Fruit fly (Drosophila melanogaster) whole organism, embryonic: ENCODE data around the gene SPoCk.

Experiments used
- Bteb2 ChIP-seq: fragments of 200-800 bp; sonication (Bioruptor generic); optimal IDR thresholded peaks from 2 replicates; lab custom pipeline; 2016; ENCODE audit warnings: missing biosample characterization, missing genetic modification characterization
- CG10462 ChIP-seq: fragments of 200-800 bp; sonication (Bioruptor generic); optimal IDR thresholded peaks from 2 replicates; lab custom pipeline; 2016; ENCODE audit warnings: missing biosample characterization, missing genetic modification characterization
- CG10543 ChIP-seq: fragments of 200-800 bp; sonication (Bioruptor generic); optimal IDR thresholded peaks from 3 replicates; lab custom pipeline; 2017; ENCODE audit warnings: missing biosample characterization, mild to moderate bottlenecking, missing genetic modification characterization, moderate library complexity
- CG11085 ChIP-seq: fragments of 200-800 bp; sonication (Bioruptor generic); IDR thresholded peaks from 2 replicates; pipeline ENCODE4 v1.3.6; 2022; ENCODE audit warnings: missing biosample characterization, missing genetic modification characterization
- CG11398 ChIP-seq: fragments of 200-800 bp; sonication (Bioruptor generic); optimal IDR thresholded peaks from 2 replicates; lab custom pipeline; 2016; ENCODE audit warnings: missing biosample characterization, missing genetic modification characterization
- CG11695 ChIP-seq: fragments of 200-800 bp; sonication (Bioruptor generic); IDR thresholded peaks from 3 replicates; pipeline ENCODE4 v1.3.6; 2022; ENCODE audit warnings: missing biosample characterization, missing genetic modification characterization
- CG1233 ChIP-seq: fragments of 200-800 bp; sonication (Bioruptor generic); optimal IDR thresholded peaks from 4 replicates; lab custom pipeline; 2018; ENCODE audit warnings: missing biosample characterization, mild to moderate bottlenecking, missing genetic modification characterization
- CG13123 ChIP-seq: fragments of 200-800 bp; sonication (Bioruptor generic); optimal IDR thresholded peaks from 2 replicates; lab custom pipeline; 2016; ENCODE audit warnings: missing biosample characterization, missing genetic modification characterization
- CG13287 ChIP-seq: fragments of 200-800 bp; sonication (Bioruptor generic); IDR thresholded peaks from 2 replicates; pipeline ENCODE4 v1.3.6; 2022; ENCODE audit warnings: missing biosample characterization, missing genetic modification characterization; ENCODE audit not compliant: partially characterized antibody
- CG13894 ChIP-seq: fragments of 200-800 bp; sonication (Bioruptor generic); optimal IDR thresholded peaks from 3 replicates; lab custom pipeline; 2018; ENCODE audit warnings: missing biosample characterization, mild to moderate bottlenecking, missing genetic modification characterization, moderate library complexity
- CG14050 ChIP-seq: fragments of 200-800 bp; sonication (Bioruptor generic); IDR thresholded peaks from 3 replicates; pipeline ENCODE4 v1.3.6; 2022; ENCODE audit warnings: missing biosample characterization, missing genetic modification characterization
- CG14860 ChIP-seq: fragments of 200-800 bp; sonication (Bioruptor generic); IDR thresholded peaks from 3 replicates; pipeline ENCODE4 v1.3.6; 2022; ENCODE audit warnings: missing biosample characterization, missing genetic modification characterization; ENCODE audit not compliant: partially characterized antibody
- CG16815 ChIP-seq: fragments of 200-800 bp; sonication (Bioruptor generic); optimal IDR thresholded peaks from 3 replicates; lab custom pipeline; 2017; ENCODE audit warnings: missing biosample characterization, mild to moderate bottlenecking, missing genetic modification characterization
- CG2129 ChIP-seq: fragments of 200-800 bp; sonication (Bioruptor generic); IDR thresholded peaks from 2 replicates; pipeline ENCODE4 v1.3.6; 2022; ENCODE audit warnings: missing biosample characterization, missing genetic modification characterization; ENCODE audit not compliant: partially characterized antibody
- CG31365 ChIP-seq: fragments of 200-800 bp; sonication (Bioruptor generic); optimal IDR thresholded peaks from 2 replicates; lab custom pipeline; 2018; ENCODE audit warnings: missing biosample characterization, mild to moderate bottlenecking, missing genetic modification characterization
- CG34224 ChIP-seq: fragments of 200-800 bp; sonication (Bioruptor generic); IDR thresholded peaks from 3 replicates; pipeline ENCODE4 v1.3.6; 2022; ENCODE audit warnings: missing biosample characterization, missing genetic modification characterization; ENCODE audit not compliant: partially characterized antibody
- CG4282 ChIP-seq: fragments of 200-800 bp; sonication (Bioruptor generic); optimal IDR thresholded peaks from 2 replicates; lab custom pipeline; 2016; ENCODE audit warnings: missing biosample characterization, missing genetic modification characterization
- CG4360 ChIP-seq: fragments of 200-800 bp; sonication (Bioruptor generic); IDR thresholded peaks from 2 replicates; pipeline ENCODE4 v1.3.6; 2022; ENCODE audit warnings: missing biosample characterization, missing genetic modification characterization
- CG7987 ChIP-seq: fragments of 200-800 bp; sonication (Bioruptor generic); optimal IDR thresholded peaks from 2 replicates; lab custom pipeline; 2018; ENCODE audit warnings: missing biosample characterization, mild to moderate bottlenecking, missing genetic modification characterization, moderate library complexity
- CG8089 ChIP-seq: fragments of 200-800 bp; sonication (Bioruptor generic); optimal IDR thresholded peaks from 3 replicates; lab custom pipeline; 2016; ENCODE audit warnings: missing biosample characterization, missing genetic modification characterization
- CG8388 ChIP-seq: fragments of 200-800 bp; sonication (Bioruptor generic); optimal IDR thresholded peaks from 2 replicates; lab custom pipeline; 2019; ENCODE audit warnings: missing biosample characterization, mild to moderate bottlenecking, missing genetic modification characterization, moderate library complexity
- CG9437 ChIP-seq: fragments of 200-800 bp; sonication (Bioruptor generic); optimal IDR thresholded peaks from 2 replicates; lab custom pipeline; 2018; ENCODE audit warnings: missing biosample characterization, mild to moderate bottlenecking, missing genetic modification characterization
- CG9932 ChIP-seq: fragments of 200-800 bp; sonication (Bioruptor generic); IDR thresholded peaks from 2 replicates; pipeline ENCODE4 v1.3.6; 2022; ENCODE audit warnings: missing biosample characterization, missing genetic modification characterization
- Camta ChIP-seq: fragments of 200-800 bp; sonication (Bioruptor generic); optimal IDR thresholded peaks from 2 replicates; lab custom pipeline; 2016; ENCODE audit warnings: missing biosample characterization, missing genetic modification characterization
- D ChIP-seq, 2 experiments: fragments of 200-800 bp in 1 of 2; fragments of >200 bp in 1 of 2; sonication (Bioruptor generic) in 1 of 2; optimal IDR thresholded peaks; 2 replicates in 1 of 2; 3 replicates in 1 of 2; lab custom pipeline; 2017; ENCODE audit warnings: mild to moderate bottlenecking in 1 of 2, missing biosample characterization in 1 of 2, missing genetic modification characterization in 1 of 2, missing genetic modification reagents in 1 of 2
- Dip3 ChIP-seq: fragments of 200-800 bp; sonication (Bioruptor generic); optimal IDR thresholded peaks from 3 replicates; lab custom pipeline; 2016; ENCODE audit warnings: missing biosample characterization, missing genetic modification characterization
- Drgx ChIP-seq: fragments of 200-800 bp; sonication (Bioruptor generic); IDR thresholded peaks from 2 replicates; pipeline ENCODE4 v1.3.6; 2022; ENCODE audit warnings: missing biosample characterization, missing genetic modification characterization
- Ets65A ChIP-seq: fragments of 200-800 bp; sonication (Bioruptor generic); peaks from one replicate; lab custom pipeline; 2016; ENCODE audit warnings: missing biosample characterization, missing genetic modification characterization
- Hr78 ChIP-seq, 2 experiments: fragments of 200-800 bp in 1 of 2; fragments of >200 bp in 1 of 2; sonication (Bioruptor generic) in 1 of 2; optimal IDR thresholded peaks; 2 replicates each; lab custom pipeline; 2017 to 2019; ENCODE audit warnings: missing biosample characterization in 2 of 2, missing genetic modification characterization in 2 of 2, mild to moderate bottlenecking in 1 of 2, moderate library complexity in 1 of 2
- Kr ChIP-seq: fragments of 200-800 bp; sonication (Bioruptor generic); optimal IDR thresholded peaks from 2 replicates; lab custom pipeline; 2017; ENCODE audit warnings: missing biosample characterization, mild to moderate bottlenecking, missing genetic modification characterization
- Lhr ChIP-seq: fragments of 200-800 bp; sonication (Bioruptor generic); optimal IDR thresholded peaks from 3 replicates; lab custom pipeline; 2017; ENCODE audit warnings: mild to moderate bottlenecking, missing biosample characterization, missing genetic modification reagents, missing genetic modification characterization
- Meics ChIP-seq: fragments of 200-800 bp; sonication (Bioruptor generic); optimal IDR thresholded peaks from 2 replicates; lab custom pipeline; 2017; ENCODE audit warnings: missing biosample characterization, mild to moderate bottlenecking, missing genetic modification characterization
- NC2α ChIP-seq: fragments of 200-800 bp; sonication (Bioruptor generic); optimal IDR thresholded peaks from 2 replicates; lab custom pipeline; 2016; ENCODE audit warnings: missing biosample characterization, missing genetic modification characterization
- Neu2 ChIP-seq: fragments of 200-800 bp; sonication (Bioruptor generic); optimal IDR thresholded peaks from 3 replicates; lab custom pipeline; 2016; ENCODE audit warnings: missing biosample characterization, missing genetic modification characterization, borderline replicate concordance
- Oaz ChIP-seq: fragments of 200-800 bp; sonication (Bioruptor generic); IDR thresholded peaks from 2 replicates; pipeline ENCODE4 v1.3.6; 2022; ENCODE audit warnings: missing biosample characterization, missing genetic modification characterization
- Tbp ChIP-seq: fragments of >200 bp; optimal IDR thresholded peaks from 2 replicates; lab custom pipeline; 2018; ENCODE audit warnings: missing biosample characterization, missing genetic modification characterization
- Usf ChIP-seq: fragments of 200-800 bp; sonication (Bioruptor generic); optimal IDR thresholded peaks from 2 replicates; lab custom pipeline; 2017; ENCODE audit warnings: missing genotype, missing biosample characterization, missing genetic modification characterization
- ab ChIP-seq: fragments of 200-800 bp; sonication (Bioruptor generic); optimal IDR thresholded peaks from 2 replicates; lab custom pipeline; 2016; ENCODE audit warnings: missing biosample characterization, missing genetic modification characterization
- aop ChIP-seq: fragments of 200-800 bp; sonication (Bioruptor generic); IDR thresholded peaks from 2 replicates; pipeline ENCODE4 v1.3.6; 2022; ENCODE audit warnings: missing biosample characterization, missing genetic modification characterization
- fu2 ChIP-seq: fragments of 200-800 bp; sonication (Bioruptor generic); optimal IDR thresholded peaks from 2 replicates; lab custom pipeline; 2016; ENCODE audit warnings: missing biosample characterization, missing genetic modification characterization
- ham ChIP-seq: fragments of 200-800 bp; sonication (Bioruptor generic); IDR thresholded peaks from 2 replicates; pipeline ENCODE4 v1.3.6; 2022; ENCODE audit warnings: missing biosample characterization, missing genetic modification characterization
- hth ChIP-seq: fragments of >200 bp; optimal IDR thresholded peaks from 2 replicates; lab custom pipeline; 2017; ENCODE audit warnings: inconsistent platforms
- maf-S ChIP-seq: fragments of 200-800 bp; sonication (Bioruptor generic); optimal IDR thresholded peaks from 2 replicates; lab custom pipeline; 2016; ENCODE audit warnings: missing biosample characterization, missing genetic modification characterization
- phol ChIP-seq: fragments of 200-800 bp; sonication (Bioruptor generic); optimal IDR thresholded peaks from 3 replicates; lab custom pipeline; 2018; ENCODE audit warnings: missing biosample characterization, mild to moderate bottlenecking, missing genetic modification characterization, moderate library complexity
- scrt ChIP-seq: fragments of 200-800 bp; sonication (Bioruptor generic); optimal IDR thresholded peaks from 2 replicates; lab custom pipeline; 2018; ENCODE audit warnings: missing biosample characterization, mild to moderate bottlenecking, missing genetic modification characterization, moderate library complexity
- sima ChIP-seq: fragments of 200-800 bp; sonication (Bioruptor generic); optimal IDR thresholded peaks from 2 replicates; lab custom pipeline; 2016; ENCODE audit warnings: missing biosample characterization, missing genetic modification characterization
- tll ChIP-seq, 2 experiments: fragments of 200-800 bp in 1 of 2; fragments of >200 bp in 1 of 2; sonication (Bioruptor generic) in 1 of 2; optimal IDR thresholded peaks; 2 replicates each; lab custom pipeline; 2017 to 2019; ENCODE audit warnings: missing biosample characterization in 2 of 2, missing genetic modification characterization in 2 of 2, mild to moderate bottlenecking in 1 of 2, moderate library complexity in 1 of 2
- zfh1 ChIP-seq: fragments of 200-800 bp; sonication (Bioruptor generic); IDR thresholded peaks from 3 replicates; pipeline ENCODE4 v1.3.6; 2022; ENCODE audit warnings: missing biosample characterization, missing genetic modification characterization

SPoCk gene

DNA sequence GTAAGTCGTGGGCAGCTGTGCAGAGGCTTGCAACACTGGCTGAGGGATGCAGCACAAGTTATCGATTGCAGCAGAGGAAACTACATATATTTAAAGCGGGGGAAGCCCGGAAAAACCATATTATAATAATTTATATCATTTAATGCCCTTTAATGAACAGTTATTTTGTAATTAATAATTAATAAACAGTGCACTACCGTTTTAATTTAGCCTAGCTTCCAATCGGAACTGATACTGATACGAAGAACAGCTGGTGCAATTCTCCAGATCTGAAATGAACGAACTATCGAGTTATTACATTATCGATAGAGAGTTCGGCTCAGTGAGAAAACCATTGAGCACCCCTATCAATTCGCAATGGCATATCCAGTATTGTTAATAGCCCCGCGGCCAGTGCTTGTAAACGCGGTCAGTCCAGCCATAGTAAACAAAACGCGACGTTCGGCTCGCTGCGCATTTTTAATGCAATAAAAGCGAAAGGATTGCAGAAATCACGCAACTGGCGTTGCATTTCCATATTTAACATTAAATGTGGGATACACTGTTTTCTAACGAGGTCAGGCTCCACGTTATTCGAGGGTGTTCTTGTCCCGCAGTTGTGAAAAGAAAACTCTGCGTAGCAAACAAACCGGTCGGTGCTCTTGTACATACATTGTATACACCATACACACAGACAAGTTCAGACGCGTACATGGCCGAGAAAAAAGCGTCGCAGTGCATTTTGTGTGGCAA lies 7.7 kb upstream of the SPoCk start, which contains the start of gene CG7369 (continued):
- TF ChIP-seq sima (GFP tag; lab: Kevin White, UChicago), result no peak
- peak; percentile 38 for TF ChIP-seq CG7987 (GFP tag; lab: Kevin White, UChicago)
- no peak for TF ChIP-seq NC2α (GFP tag; lab: Kevin White, UChicago)
- TF ChIP-seq CG13287 (GFP tag; lab: Robert Waterston, UW), result peak; percentile 81
- TF ChIP-seq aop, result no peak
- peak; percentile 54; the same call in 1 of the 2 replicates for TF ChIP-seq ham
- no peak for TF ChIP-seq hth
- peak; percentile 59; the same call in 2 of the 3 replicates for TF ChIP-seq CG34224 (GFP tag; lab: Robert Waterston, UW)
- peak; percentile 41 for TF ChIP-seq CG8388
- TF ChIP-seq CG4282 (GFP tag; lab: Kevin White, UChicago), result peak; percentile 53
- TF ChIP-seq Camta, result peak; percentile 36
- peak; percentile 91 for TF ChIP-seq CG10543
- TF ChIP-seq Meics, result peak; percentile 84
- peak; percentile 91 for TF ChIP-seq phol (tag; lab: Kevin White, UChicago)
- TF ChIP-seq CG14860, result peak; percentile 71; the same call in 2 of the 3 replicates
- TF ChIP-seq CG14050 (GFP tag; lab: Robert Waterston, UW), result peak; percentile 52; the same call in 2 of the 3 replicates
- TF ChIP-seq CG1233, result peak; percentile 85
- peak; percentile 53 for TF ChIP-seq scrt (GFP tag; lab: Kevin White, UChicago)
- TF ChIP-seq CG16815 (GFP tag; lab: Kevin White, UChicago), result peak; percentile 88
- TF ChIP-seq CG8089 (GFP tag; lab: Kevin White, UChicago), result peak; percentile 25
- peak; percentile 49 to 84 for TF ChIP-seq tll (GFP tag; optimal IDR thresholded peaks at IDR 0.05; lab: Kevin White, UChicago)
- peak; percentile 69 for TF ChIP-seq Drgx (GFP tag; lab: Robert Waterston, UW)
- peak; percentile 74 for TF ChIP-seq CG13123 (GFP tag; lab: Kevin White, UChicago)
- peak; percentile 82 for TF ChIP-seq Usf
- no peak for TF ChIP-seq CG4360 (GFP tag; lab: Robert Waterston, UW)
- peak; percentile 28 for TF ChIP-seq Kr (GFP tag; lab: Kevin White, UChicago)
- peak; percentile 4 for TF ChIP-seq maf-S (GFP tag; lab: Kevin White, UChicago)
- peak in 1 of 2 experiments; percentile 11 for TF ChIP-seq Hr78 (GFP tag; optimal IDR thresholded peaks at IDR 0.05; lab: Kevin White, UChicago)
- TF ChIP-seq Neu2 (GFP tag; lab: Kevin White, UChicago), result no peak
- peak; percentile 43 for TF ChIP-seq ab
- TF ChIP-seq CG11695, result peak; percentile 75
- TF ChIP-seq Lhr (GFP tag; lab: Kevin White, UChicago), result peak; percentile 80
- peak; percentile 98 for TF ChIP-seq Ets65A
- peak; percentile 73 for TF ChIP-seq Bteb2 (GFP tag; lab: Kevin White, UChicago)
- no peak for TF ChIP-seq CG31365
- TF ChIP-seq CG9932 (GFP tag; lab: Robert Waterston, UW), result peak; percentile 91
- peak; percentile 47; the same call in 2 of the 3 replicates for TF ChIP-seq zfh1 (GFP tag; lab: Robert Waterston, UW)
- TF ChIP-seq CG9437 (GFP tag; lab: Kevin White, UChicago), result peak; percentile 82
- TF ChIP-seq CG11398 (GFP tag; lab: Kevin White, UChicago), result peak; percentile 71
- peak; percentile 41; the same call in 1 of the 2 replicates for TF ChIP-seq Oaz (GFP tag; lab: Robert Waterston, UW)
- peak; percentile 76 for TF ChIP-seq CG2129
- no peak for TF ChIP-seq D (optimal IDR thresholded peaks at IDR 0.05; lab: Kevin White, UChicago)
- TF ChIP-seq D (GFP tag; optimal IDR thresholded peaks at IDR 0.05; lab: Kevin White, UChicago), result peak; percentile 81
- peak; percentile 77 for TF ChIP-seq fu2 (GFP tag; lab: Kevin White, UChicago)
- TF ChIP-seq Dip3 (GFP tag; lab: Kevin White, UChicago), result peak; percentile 89
- peak; percentile 81 for TF ChIP-seq CG13894 (tag; lab: Kevin White, UChicago)
- no peak; the same call in none of the 2 replicates for TF ChIP-seq CG11085 (GFP tag; lab: Robert Waterston, UW)
- TF ChIP-seq CG10462 (GFP tag; lab: Kevin White, UChicago), result peak; percentile 59
- no peak for TF ChIP-seq Tbp (GFP tag; lab: Kevin White, UChicago)
